Worm (Caenorhabditis elegans) whole organism, dauer: ENCODE results near the gene F59B10.6.

Source experiments
- unc-62 ChIP-seq: sonication (generic microtip); optimal IDR thresholded peaks from 2 replicates; lab custom pipeline; 2017; ENCODE audit warnings: missing biosample characterization, missing genetic modification reagents, missing genetic modification characterization

F59B10.6 gene

ce11 chrII:10551985-10552736 is 27.9 kb upstream of the F59B10.6 start:
- peak; percentile 36 for TF ChIP-seq unc-62

DNA sequence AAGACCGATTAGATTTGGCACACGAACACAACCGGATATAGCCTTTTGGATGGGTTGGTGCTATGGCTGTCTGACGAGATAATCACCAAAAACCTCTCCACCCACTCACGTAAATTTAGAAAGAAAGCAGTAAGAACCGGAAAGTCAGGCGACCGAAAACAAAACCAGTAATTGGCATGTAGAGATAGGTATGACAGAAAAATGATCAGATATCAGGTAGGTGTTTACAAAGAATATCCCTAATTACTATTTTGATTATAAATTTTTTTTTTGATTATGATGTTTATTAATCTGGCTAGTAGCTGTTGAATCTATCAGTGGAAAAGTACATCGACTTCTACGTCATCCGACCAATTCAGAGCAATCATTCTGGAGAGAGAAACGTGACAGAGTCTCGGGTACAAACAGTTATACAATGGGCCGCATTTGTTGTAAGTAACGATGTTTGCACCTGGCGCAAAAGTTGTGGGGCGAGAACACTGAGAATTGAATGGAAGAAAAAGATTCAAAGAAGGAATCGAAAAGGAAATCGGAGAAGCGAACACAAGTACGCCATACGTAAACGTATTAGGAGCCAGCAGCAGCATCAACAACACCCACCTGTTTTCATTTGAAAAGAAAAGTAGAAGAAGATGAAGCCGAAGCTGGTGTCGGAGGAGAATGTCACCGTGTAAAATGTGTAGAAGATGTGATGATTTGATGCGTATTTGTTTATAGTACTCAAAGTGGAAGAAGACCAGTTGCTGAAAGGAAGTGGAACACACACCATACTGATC is 26.8 kb upstream of the F59B10.6 start:
- TF ChIP-seq unc-62: no peak

ce11 chrII:10550173-10550572 is 25.9 kb upstream of the F59B10.6 start:
- no peak for TF ChIP-seq unc-62

DNA sequence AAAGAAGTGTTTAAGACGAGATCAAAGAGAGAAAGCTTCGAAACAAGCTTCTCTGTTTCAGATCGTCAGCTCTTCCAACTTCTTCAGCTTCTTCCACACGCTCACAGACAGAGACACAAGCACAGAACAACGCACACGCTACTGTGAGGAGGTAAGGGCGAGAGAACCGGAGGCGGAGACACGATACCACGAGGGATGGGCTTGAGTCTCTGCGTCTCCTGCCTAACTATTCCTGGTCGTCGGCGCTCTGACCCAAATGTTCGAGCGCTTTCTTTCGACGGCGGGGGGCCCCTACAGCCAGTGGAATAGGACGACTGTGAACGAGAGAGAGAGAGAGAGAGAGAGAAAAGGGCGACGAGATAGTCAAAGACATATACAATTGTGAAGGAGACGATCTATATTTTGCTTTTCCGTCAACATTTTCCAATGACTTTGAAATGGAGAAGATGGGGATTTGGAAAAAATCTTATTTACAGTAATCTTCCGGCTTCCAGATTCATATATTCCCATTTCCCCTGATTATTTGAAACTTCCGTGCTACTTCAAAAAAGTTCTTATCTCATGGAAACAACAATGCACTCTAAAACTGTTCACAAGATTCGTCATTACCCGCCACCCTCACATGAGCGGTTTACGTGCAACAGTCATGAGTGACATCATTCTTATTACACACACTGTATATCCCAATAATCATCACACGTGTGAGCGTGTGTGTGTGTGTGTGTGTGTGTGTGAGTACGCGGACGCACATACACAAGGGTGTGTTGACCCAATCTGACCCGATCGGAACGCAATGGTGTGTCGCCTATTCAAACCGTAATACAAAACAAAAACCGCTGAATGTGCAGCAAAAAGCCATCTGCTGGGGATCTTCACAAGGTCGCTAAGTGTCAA is 24.8 kb upstream of the F59B10.6 start:
- no peak for TF ChIP-seq unc-62

DNA sequence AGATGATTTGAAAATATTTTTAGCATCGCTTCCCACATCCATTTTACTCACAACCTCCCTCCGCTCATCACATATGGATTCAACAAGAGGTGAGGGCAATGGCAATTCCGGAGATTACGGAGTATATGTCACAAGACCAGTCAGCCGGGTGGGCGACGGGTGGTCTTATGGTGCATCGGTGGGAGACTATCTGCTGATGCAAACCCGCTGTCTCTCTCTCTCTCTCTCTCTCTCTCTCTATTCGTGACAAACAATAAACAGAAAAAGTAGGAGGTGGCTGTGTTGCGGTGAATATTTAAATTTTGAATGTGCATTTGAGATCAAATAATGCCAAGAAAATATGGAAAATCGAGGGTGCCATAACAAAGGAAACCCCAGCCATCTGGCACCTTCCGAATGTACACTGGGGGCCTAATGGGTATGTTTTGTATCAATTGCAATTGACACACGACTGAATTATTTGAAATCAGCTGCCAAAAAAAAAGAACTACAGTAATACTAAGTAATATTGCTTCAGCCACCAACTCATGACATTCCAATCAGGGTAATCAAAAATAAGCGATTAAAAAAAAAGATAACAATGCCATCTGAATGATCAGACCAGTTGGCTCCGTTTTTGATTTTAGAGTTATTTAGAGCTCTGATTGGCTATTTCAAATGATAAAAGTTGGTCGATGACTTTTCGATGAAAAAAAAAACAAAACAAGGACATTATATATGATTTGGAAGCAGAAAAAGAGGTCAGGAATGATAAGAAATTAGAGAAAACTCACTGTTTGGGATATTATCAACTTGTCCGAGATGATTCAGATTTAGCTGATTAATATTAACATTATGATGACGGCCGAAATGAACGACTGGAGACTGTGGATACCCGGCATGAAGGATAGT is 23.8 kb upstream of the F59B10.6 start:
- TF ChIP-seq unc-62: no peak

ce11 chrII:10547311-10547710 is 23.0 kb upstream of the F59B10.6 start:
- no peak for TF ChIP-seq unc-62

- TF ChIP-seq unc-62: no peak
Measured at ce11 chrII:10546784-10547087, 22.5 kb upstream of the F59B10.6 start.

ce11 chrII:10545924-10546783 is 21.9 kb upstream of the F59B10.6 start:
- TF ChIP-seq unc-62: no peak

- no peak for TF ChIP-seq unc-62
Measured at ce11 chrII:10545213-10545612, 20.9 kb upstream of the F59B10.6 start.

DNA sequence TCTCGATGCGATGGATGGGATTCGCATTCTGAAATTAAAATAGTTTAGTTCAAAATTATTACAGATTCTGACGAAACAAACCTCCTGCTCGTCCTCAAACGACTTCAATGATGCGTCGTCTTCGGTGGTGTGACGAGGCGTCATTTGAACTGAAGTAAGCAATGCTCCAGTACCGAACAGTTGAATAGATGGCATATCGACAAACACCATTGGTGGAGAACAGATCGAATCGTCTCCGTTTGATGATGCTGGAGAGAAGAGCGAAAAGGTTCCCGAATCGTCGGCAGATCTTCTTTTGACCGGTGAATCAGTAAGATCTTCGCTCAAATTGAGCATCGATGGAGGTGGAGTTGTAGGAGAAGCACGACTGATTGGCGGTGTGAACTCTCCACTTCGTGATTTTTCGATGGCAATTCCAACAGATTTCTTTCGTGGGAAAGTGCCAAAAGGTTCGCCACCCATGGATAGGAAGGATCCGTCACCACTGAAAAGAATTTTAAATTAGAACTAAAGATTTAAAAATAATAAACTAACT is 20.2 kb upstream of the F59B10.6 start:
- TF ChIP-seq unc-62: no peak

ce11 chrII:10543457-10544137 is 19.3 kb upstream of the F59B10.6 start:
- TF ChIP-seq unc-62: no peak

DNA sequence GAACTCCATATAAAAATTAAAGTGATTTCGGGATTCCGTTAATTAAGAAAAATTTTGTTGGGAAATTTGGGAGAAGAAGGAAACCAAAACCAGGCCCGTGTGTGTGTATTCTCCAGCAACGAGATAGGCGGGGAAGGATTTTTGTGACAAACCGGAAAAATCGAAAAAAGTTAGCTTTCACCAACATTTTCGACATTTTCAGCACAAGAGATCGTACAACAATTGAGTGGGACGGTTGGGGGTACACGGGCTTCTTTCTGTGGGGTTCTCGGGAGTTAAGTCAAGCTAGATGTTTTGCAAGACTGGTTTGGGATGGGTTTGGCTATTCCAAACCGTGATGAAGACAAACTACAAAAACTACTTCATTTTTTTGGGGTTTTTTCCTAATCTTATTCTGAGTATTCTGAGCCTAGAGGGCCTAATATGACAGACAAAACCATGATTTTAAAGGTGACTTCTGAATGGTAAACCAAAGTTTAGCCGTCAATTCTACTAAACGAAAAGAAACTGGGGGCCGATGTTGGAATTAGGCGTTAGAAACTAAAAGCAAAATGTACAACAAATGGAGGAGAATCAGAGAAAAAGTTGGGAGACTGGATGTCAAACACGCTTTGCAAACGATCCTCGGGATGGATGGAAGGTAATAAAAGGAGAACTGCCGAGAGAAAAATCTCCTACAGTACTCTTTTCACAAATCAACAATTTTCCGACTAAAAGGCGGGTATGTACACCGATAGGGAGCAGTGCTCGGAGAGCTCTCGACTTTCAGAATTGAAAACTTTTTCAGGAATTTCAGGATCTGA is 18.6 kb upstream of the F59B10.6 start:
- TF ChIP-seq unc-62: no peak

- no peak for TF ChIP-seq unc-62
Measured at ce11 chrII:10541923-10542486, 17.7 kb upstream of the F59B10.6 start, which contains the start of gene pro-1. Gene pro-1, minus strand, starts transcription at chrII:10541996.
